Fruit fly (Drosophila melanogaster) whole organism, embryonic: ENCODE results near the gene CG14535.

Source experiments
- Atf6 ChIP-seq: fragments of 200-800 bp; sonication (Bioruptor generic); IDR thresholded peaks from 2 replicates; pipeline ENCODE4 v1.3.6; 2022; ENCODE audit warnings: missing biosample characterization, missing genetic modification characterization
- Bgb ChIP-seq: fragments of 200-800 bp; sonication (Bioruptor generic); IDR thresholded peaks from 2 replicates; pipeline ENCODE4 v1.3.6; 2022; ENCODE audit warnings: missing biosample characterization, missing genetic modification characterization; ENCODE audit not compliant: partially characterized antibody
- CG10147 ChIP-seq: fragments of 200-800 bp; sonication (Bioruptor generic); optimal IDR thresholded peaks from 2 replicates; lab custom pipeline; 2019; ENCODE audit warnings: missing biosample characterization, mild to moderate bottlenecking, missing genetic modification characterization, moderate library complexity
- CG10267 ChIP-seq: fragments of 200-800 bp; sonication (Bioruptor generic); optimal IDR thresholded peaks from 2 replicates; lab custom pipeline; 2018; ENCODE audit warnings: missing biosample characterization, mild to moderate bottlenecking, missing genetic modification characterization, moderate library complexity
- CG10274 ChIP-seq: fragments of 200-800 bp; sonication (Bioruptor generic); optimal IDR thresholded peaks from 3 replicates; lab custom pipeline; 2017; ENCODE audit warnings: missing biosample characterization, mild to moderate bottlenecking, missing genetic modification characterization
- CG10462 ChIP-seq: fragments of 200-800 bp; sonication (Bioruptor generic); optimal IDR thresholded peaks from 2 replicates; lab custom pipeline; 2016; ENCODE audit warnings: missing biosample characterization, missing genetic modification characterization
- CG11723 ChIP-seq: fragments of 200-800 bp; sonication (Bioruptor generic); optimal IDR thresholded peaks from 2 replicates; lab custom pipeline; 2017; ENCODE audit warnings: missing biosample characterization, mild to moderate bottlenecking, missing genetic modification characterization
- CG12071 ChIP-seq: fragments of 200-800 bp; sonication (Bioruptor generic); optimal IDR thresholded peaks from 3 replicates; lab custom pipeline; 2018; ENCODE audit warnings: missing biosample characterization, mild to moderate bottlenecking, missing genetic modification characterization
- CG12299 ChIP-seq: fragments of 200-800 bp; sonication (Bioruptor generic); optimal IDR thresholded peaks from 2 replicates; lab custom pipeline; 2018; ENCODE audit warnings: missing biosample characterization, mild to moderate bottlenecking, missing genetic modification characterization
- CG12391 ChIP-seq: fragments of 200-800 bp; sonication (Bioruptor generic); optimal IDR thresholded peaks from 3 replicates; lab custom pipeline; 2018; ENCODE audit warnings: missing biosample characterization, mild to moderate bottlenecking, missing genetic modification characterization, moderate library complexity
- CG12659 ChIP-seq: fragments of 200-800 bp; sonication (Bioruptor generic); optimal IDR thresholded peaks from 3 replicates; lab custom pipeline; 2017; ENCODE audit warnings: mild to moderate bottlenecking, missing biosample characterization, missing genetic modification reagents, missing genetic modification characterization
- CG13296 ChIP-seq: fragments of 200-800 bp; sonication (Bioruptor generic); optimal IDR thresholded peaks from 3 replicates; lab custom pipeline; 2018; ENCODE audit warnings: missing biosample characterization, mild to moderate bottlenecking, missing genetic modification characterization
- CG15479 ChIP-seq: fragments of 200-800 bp; sonication (Bioruptor generic); optimal IDR thresholded peaks from 3 replicates; lab custom pipeline; 2019; ENCODE audit warnings: missing biosample characterization, mild to moderate bottlenecking, missing genetic modification characterization, moderate library complexity
- CG1647 ChIP-seq: fragments of 200-800 bp; sonication (Bioruptor generic); optimal IDR thresholded peaks from 3 replicates; lab custom pipeline; 2016; ENCODE audit warnings: missing biosample characterization, missing genetic modification characterization
- CG17361 ChIP-seq: fragments of 200-800 bp; sonication (Bioruptor generic); IDR thresholded peaks from 3 replicates; pipeline ENCODE4 v1.3.6; 2022; ENCODE audit warnings: missing biosample characterization, missing genetic modification characterization
- CG2199 ChIP-seq: fragments of 200-800 bp; sonication (Bioruptor generic); IDR thresholded peaks from 3 replicates; pipeline ENCODE4 v1.3.6; 2022; ENCODE audit warnings: missing biosample characterization, missing genetic modification characterization
- CG30431 ChIP-seq: fragments of 200-800 bp; sonication (Bioruptor generic); optimal IDR thresholded peaks from 2 replicates; lab custom pipeline; 2017; ENCODE audit warnings: missing biosample characterization, missing genetic modification characterization
- CG3995 ChIP-seq: fragments of 200-800 bp; sonication (Bioruptor generic); optimal IDR thresholded peaks from 3 replicates; lab custom pipeline; 2016; ENCODE audit warnings: missing biosample characterization, missing genetic modification characterization
- CG6254 ChIP-seq: fragments of 200-800 bp; sonication (Bioruptor generic); optimal IDR thresholded peaks from 3 replicates; lab custom pipeline; 2017; ENCODE audit warnings: mild to moderate bottlenecking, missing biosample characterization, missing genetic modification reagents, missing genetic modification characterization
- CG7987 ChIP-seq: fragments of 200-800 bp; sonication (Bioruptor generic); optimal IDR thresholded peaks from 2 replicates; lab custom pipeline; 2018; ENCODE audit warnings: missing biosample characterization, mild to moderate bottlenecking, missing genetic modification characterization, moderate library complexity
- CG8359 ChIP-seq: fragments of 200-800 bp; sonication (Bioruptor generic); optimal IDR thresholded peaks from 2 replicates; lab custom pipeline; 2017; ENCODE audit warnings: missing biosample characterization, mild to moderate bottlenecking, missing genetic modification characterization, borderline replicate concordance
- CG9727 ChIP-seq: fragments of 200-800 bp; sonication (Bioruptor generic); optimal IDR thresholded peaks from 3 replicates; lab custom pipeline; 2017; ENCODE audit warnings: missing biosample characterization, mild to moderate bottlenecking, missing genetic modification characterization
- D19B ChIP-seq: fragments of 200-800 bp; sonication (Bioruptor generic); optimal IDR thresholded peaks from 2 replicates; lab custom pipeline; 2017; ENCODE audit warnings: missing biosample characterization, mild to moderate bottlenecking, missing genetic modification characterization
- E2f1 ChIP-seq: fragments of 200-800 bp; sonication (Bioruptor generic); IDR thresholded peaks from 2 replicates; pipeline ENCODE4 v1.3.6; 2022; ENCODE audit warnings: missing biosample characterization, missing genetic modification characterization
- E2f2 ChIP-seq: fragments of 200-800 bp; sonication (Bioruptor generic); IDR thresholded peaks from 2 replicates; pipeline ENCODE4 v1.3.6; 2022; ENCODE audit warnings: missing biosample characterization, missing genetic modification characterization
- HLH4C ChIP-seq: fragments of 200-800 bp; sonication (Bioruptor generic); IDR thresholded peaks from 3 replicates; pipeline ENCODE4 v1.3.6; 2022; ENCODE audit warnings: missing biosample characterization, missing genetic modification characterization; ENCODE audit not compliant: partially characterized antibody
- Hr78 ChIP-seq, 2 experiments: fragments of 200-800 bp in 1 of 2; fragments of >200 bp in 1 of 2; sonication (Bioruptor generic) in 1 of 2; optimal IDR thresholded peaks; 2 replicates each; lab custom pipeline; 2017 to 2019; ENCODE audit warnings: missing biosample characterization in 2 of 2, missing genetic modification characterization in 2 of 2, mild to moderate bottlenecking in 1 of 2, moderate library complexity in 1 of 2
- PHDP ChIP-seq: fragments of 200-800 bp; sonication (Bioruptor generic); optimal IDR thresholded peaks from 3 replicates; lab custom pipeline; 2018; ENCODE audit warnings: missing biosample characterization, mild to moderate bottlenecking, missing genetic modification characterization, moderate library complexity
- Rfx ChIP-seq: fragments of 200-800 bp; sonication (Bioruptor generic); IDR thresholded peaks from 2 replicates; pipeline ENCODE4 v1.3.6; 2022; ENCODE audit warnings: missing biosample characterization, missing genetic modification characterization
- Ssrp ChIP-seq: fragments of 200-800 bp; sonication (Bioruptor generic); optimal IDR thresholded peaks from 2 replicates; lab custom pipeline; 2018; ENCODE audit warnings: missing biosample characterization, mild to moderate bottlenecking, missing genetic modification characterization, moderate library complexity
- TFAM ChIP-seq: fragments of 200-800 bp; sonication (Bioruptor generic); optimal IDR thresholded peaks from 2 replicates; lab custom pipeline; 2017; ENCODE audit warnings: missing biosample characterization, missing genetic modification characterization, inconsistent platforms
- Usf ChIP-seq: fragments of 200-800 bp; sonication (Bioruptor generic); optimal IDR thresholded peaks from 2 replicates; lab custom pipeline; 2017; ENCODE audit warnings: missing genotype, missing biosample characterization, missing genetic modification characterization
- bowl ChIP-seq: fragments of 200-800 bp; sonication (Bioruptor generic); IDR thresholded peaks from 2 replicates; pipeline ENCODE4 v1.3.6; 2022; ENCODE audit warnings: missing biosample characterization, missing genetic modification characterization
- bsh ChIP-seq, 2 experiments: fragments of 200-800 bp; sonication (Bioruptor generic); optimal IDR thresholded peaks; 2 replicates each; lab custom pipeline; 2017 to 2018; ENCODE audit warnings: mild to moderate bottlenecking in 2 of 2, missing biosample characterization in 2 of 2, missing genetic modification characterization in 2 of 2, moderate library complexity in 1 of 2
- cad ChIP-seq: fragments of >200 bp; optimal IDR thresholded peaks from 2 replicates; lab custom pipeline; 2017; ENCODE audit warnings: missing biosample characterization, missing genetic modification characterization
- cas ChIP-seq: fragments of 200-800 bp; sonication (Bioruptor generic); IDR thresholded peaks from 2 replicates; pipeline ENCODE4 v1.3.6; 2022; ENCODE audit warnings: missing biosample characterization, missing genetic modification characterization
- dimm ChIP-seq: fragments of 200-800 bp; sonication (Bioruptor generic); IDR thresholded peaks from 2 replicates; pipeline ENCODE4 v1.3.6; 2022; ENCODE audit warnings: missing biosample characterization, missing genetic modification characterization
- dmrt99B ChIP-seq: fragments of 200-800 bp; sonication (Bioruptor generic); optimal IDR thresholded peaks from 2 replicates; lab custom pipeline; 2018; ENCODE audit warnings: missing biosample characterization, mild to moderate bottlenecking, missing genetic modification characterization, moderate library complexity
- fd102C ChIP-seq: fragments of 200-800 bp; sonication (Bioruptor generic); optimal IDR thresholded peaks from 2 replicates; lab custom pipeline; 2018; ENCODE audit warnings: missing biosample characterization, mild to moderate bottlenecking, missing genetic modification characterization, moderate library complexity
- fd64A ChIP-seq: fragments of 200-800 bp; sonication (Bioruptor generic); optimal IDR thresholded peaks from 3 replicates; lab custom pipeline; 2018; ENCODE audit warnings: missing biosample characterization, mild to moderate bottlenecking, missing genetic modification characterization
- kni ChIP-seq: fragments of 200-800 bp; sonication (Bioruptor generic); optimal IDR thresholded peaks from 3 replicates; lab custom pipeline; 2017; ENCODE audit warnings: mild to moderate bottlenecking, missing biosample characterization, missing genetic modification reagents, missing genetic modification characterization
- knrl ChIP-seq: fragments of 200-800 bp; sonication (Bioruptor generic); IDR thresholded peaks from 3 replicates; pipeline ENCODE4 v1.3.6; 2022; ENCODE audit warnings: missing biosample characterization, missing genetic modification characterization; ENCODE audit not compliant: partially characterized antibody
- mam ChIP-seq: fragments of 200-800 bp; sonication (Bioruptor generic); optimal IDR thresholded peaks from 3 replicates; lab custom pipeline; 2016; ENCODE audit warnings: missing biosample characterization, missing genetic modification characterization
- org-1 ChIP-seq: fragments of 200-800 bp; sonication (Bioruptor generic); optimal IDR thresholded peaks from 2 replicates; lab custom pipeline; 2017; ENCODE audit warnings: missing biosample characterization, missing genetic modification characterization
- phol ChIP-seq: fragments of 200-800 bp; sonication (Bioruptor generic); optimal IDR thresholded peaks from 3 replicates; lab custom pipeline; 2018; ENCODE audit warnings: missing biosample characterization, mild to moderate bottlenecking, missing genetic modification characterization, moderate library complexity
- rib ChIP-seq: fragments of 200-800 bp; sonication (Bioruptor generic); IDR thresholded peaks from 2 replicates; pipeline ENCODE4 v1.3.6; 2022; ENCODE audit warnings: missing biosample characterization, missing genetic modification characterization
- schlank ChIP-seq: fragments of 200-800 bp; sonication (Bioruptor generic); optimal IDR thresholded peaks from 2 replicates; lab custom pipeline; 2018; ENCODE audit warnings: missing biosample characterization, mild to moderate bottlenecking, missing genetic modification characterization
- ssp ChIP-seq: fragments of 200-800 bp; sonication (Bioruptor generic); IDR thresholded peaks from 2 replicates; pipeline ENCODE4 v1.3.6; 2022; ENCODE audit warnings: missing biosample characterization, missing genetic modification characterization
- vfl ChIP-seq: fragments of 200-800 bp; sonication (Bioruptor generic); optimal IDR thresholded peaks from 2 replicates; lab custom pipeline; 2016; ENCODE audit warnings: missing biosample characterization, missing genetic modification characterization
- wek ChIP-seq: fragments of 200-800 bp; sonication (Bioruptor generic); optimal IDR thresholded peaks from 3 replicates; lab custom pipeline; 2018; ENCODE audit warnings: missing biosample characterization, mild to moderate bottlenecking, missing genetic modification characterization, moderate library complexity

The CG14535 gene

dm6 chr2L:7813357-7813756 lies 41.9 kb downstream of the CG14535 start (continued):
- peak; percentile 34; the same call in 2 of the 3 replicates for TF ChIP-seq CG17361 (GFP tag; lab: Robert Waterston, UW)
- TF ChIP-seq ssp, result no peak
- peak; percentile 83 for TF ChIP-seq CG13296 (GFP tag; lab: Kevin White, UChicago)
- no peak for TF ChIP-seq CG2199
- no peak for TF ChIP-seq CG10462 (GFP tag; lab: Kevin White, UChicago)
- TF ChIP-seq D19B (GFP tag; lab: Kevin White, UChicago), result peak; percentile 1
- TF ChIP-seq dimm (GFP tag; lab: Robert Waterston, UW), result no peak
- TF ChIP-seq fd64A (GFP tag; lab: Kevin White, UChicago), result peak; percentile 81
- TF ChIP-seq bsh (GFP tag; optimal IDR thresholded peaks at IDR 0.05; lab: Kevin White, UChicago), result peak in 1 of 2 experiments; percentile 40
- peak; percentile 35 for TF ChIP-seq org-1
- no peak for TF ChIP-seq Bgb (GFP tag; lab: Robert Waterston, UW)
- TF ChIP-seq TFAM (GFP tag; lab: Kevin White, UChicago), result no peak
- TF ChIP-seq E2f1, result no peak
- peak; percentile 14; the same call in 1 of the 2 replicates for TF ChIP-seq E2f2 (GFP tag; lab: Robert Waterston, UW)
- no peak for TF ChIP-seq Ssrp
- TF ChIP-seq schlank, result peak; percentile 36
- peak; percentile 14 for TF ChIP-seq CG10274 (GFP tag; lab: Kevin White, UChicago)
- no peak for TF ChIP-seq Usf (GFP tag; lab: Kevin White, UChicago)
- TF ChIP-seq CG11723 (GFP tag; lab: Kevin White, UChicago), result peak; percentile 13
- TF ChIP-seq CG7987 (GFP tag; lab: Kevin White, UChicago), result peak; percentile 84
- TF ChIP-seq CG8359 (GFP tag; lab: Kevin White, UChicago), result peak; percentile 42
- TF ChIP-seq CG12299 (tag; lab: Kevin White, UChicago), result peak; percentile 76
- peak; percentile 43 for TF ChIP-seq dmrt99B
- TF ChIP-seq phol, result no peak
- TF ChIP-seq vfl (GFP tag; lab: Kevin White, UChicago), result no peak
- TF ChIP-seq mam (GFP tag; lab: Kevin White, UChicago), result peak; percentile 1
- peak; percentile 57 for TF ChIP-seq PHDP (tag; lab: Kevin White, UChicago)
- TF ChIP-seq wek (GFP tag; lab: Kevin White, UChicago), result peak; percentile 26
- TF ChIP-seq HLH4C (GFP tag; lab: Robert Waterston, UW), result no peak
- TF ChIP-seq CG1647 (GFP tag; lab: Kevin White, UChicago), result peak; percentile 29
- TF ChIP-seq CG15479 (GFP tag; lab: Kevin White, UChicago), result no peak
- TF ChIP-seq knrl (GFP tag; lab: Robert Waterston, UW), result no peak
- TF ChIP-seq Atf6 (GFP tag; lab: Robert Waterston, UW), result peak; percentile 68; the same call in 1 of the 2 replicates
- TF ChIP-seq fd102C (GFP tag; lab: Kevin White, UChicago), result no peak
- peak; percentile 39; the same call in 1 of the 2 replicates for TF ChIP-seq Rfx
- TF ChIP-seq cad (GFP tag; lab: Kevin White, UChicago), result no peak
- TF ChIP-seq CG12391 (tag; lab: Kevin White, UChicago), result no peak
- no peak for TF ChIP-seq cas (GFP tag; lab: Robert Waterston, UW)
- peak; percentile 56 for TF ChIP-seq CG9727
- peak; percentile 64 for TF ChIP-seq CG10147 (GFP tag; lab: Kevin White, UChicago)
- TF ChIP-seq bowl (GFP tag; lab: Robert Waterston, UW), result no peak
- TF ChIP-seq Hr78 (GFP tag; optimal IDR thresholded peaks at IDR 0.05; lab: Kevin White, UChicago), result no peak
- TF ChIP-seq rib (GFP tag; lab: Robert Waterston, UW), result peak; percentile 63; the same call in 1 of the 2 replicates
- TF ChIP-seq CG12659 (GFP tag; lab: Kevin White, UChicago), result peak; percentile 35
- no peak for TF ChIP-seq CG10267 (tag; lab: Kevin White, UChicago)
- TF ChIP-seq CG12071, result peak; percentile 75
- TF ChIP-seq CG6254 (GFP tag; lab: Kevin White, UChicago), result peak; percentile 69
- no peak for TF ChIP-seq CG30431 (GFP tag; lab: Kevin White, UChicago)
- TF ChIP-seq kni, result peak; percentile 89
- TF ChIP-seq CG3995, result no peak
